Fruit fly (Drosophila melanogaster) whole organism, embryonic: Measurements from ENCODE around the gene CG10011.
A peak's percentile ranks its signal among the peaks of the same experiment; 100 is the strongest.

Experiments
- C15 ChIP-seq: fragments of 200-800 bp; sonication (Bioruptor generic); IDR thresholded peaks from 3 replicates; pipeline ENCODE4 v1.3.6; 2022; ENCODE audit warnings: missing biosample characterization, missing genetic modification characterization
- CG10267 ChIP-seq: fragments of 200-800 bp; sonication (Bioruptor generic); optimal IDR thresholded peaks from 2 replicates; lab custom pipeline; 2018; ENCODE audit warnings: missing biosample characterization, mild to moderate bottlenecking, missing genetic modification characterization, moderate library complexity
- CG11504 ChIP-seq: fragments of 200-800 bp; sonication (Bioruptor generic); optimal IDR thresholded peaks from 3 replicates; lab custom pipeline; 2019; ENCODE audit warnings: missing biosample characterization, mild to moderate bottlenecking, missing genetic modification characterization, moderate library complexity
- CG14710 ChIP-seq: fragments of 200-800 bp; sonication (Bioruptor generic); optimal IDR thresholded peaks from 3 replicates; lab custom pipeline; 2019; ENCODE audit warnings: missing biosample characterization, mild to moderate bottlenecking, missing genetic modification characterization, moderate library complexity
- CG17361 ChIP-seq: fragments of 200-800 bp; sonication (Bioruptor generic); IDR thresholded peaks from 3 replicates; pipeline ENCODE4 v1.3.6; 2022; ENCODE audit warnings: missing biosample characterization, missing genetic modification characterization
- CG18262 ChIP-seq: fragments of 200-800 bp; optimal IDR thresholded peaks from 3 replicates; lab custom pipeline; 2019; ENCODE audit warnings: missing biosample characterization, mild to moderate bottlenecking, missing genetic modification characterization, moderate library complexity
- CG2712 ChIP-seq: fragments of 200-800 bp; optimal IDR thresholded peaks from 3 replicates; lab custom pipeline; 2019; ENCODE audit warnings: missing biosample characterization, mild to moderate bottlenecking, missing genetic modification characterization, moderate library complexity
- CG30403 ChIP-seq: fragments of 200-800 bp; sonication (Bioruptor generic); optimal IDR thresholded peaks from 3 replicates; lab custom pipeline; 2016; ENCODE audit warnings: missing biosample characterization, missing genetic modification characterization
- CG3407 ChIP-seq: fragments of 200-800 bp; sonication (Bioruptor generic); optimal IDR thresholded peaks from 2 replicates; lab custom pipeline; 2018; ENCODE audit warnings: missing biosample characterization, mild to moderate bottlenecking, missing genetic modification characterization
- CG4360 ChIP-seq: fragments of 200-800 bp; sonication (Bioruptor generic); IDR thresholded peaks from 2 replicates; pipeline ENCODE4 v1.3.6; 2022; ENCODE audit warnings: missing biosample characterization, missing genetic modification characterization
- CG4820 ChIP-seq: fragments of 200-800 bp; sonication (Bioruptor generic); optimal IDR thresholded peaks from 3 replicates; lab custom pipeline; 2016; ENCODE audit warnings: missing biosample characterization, missing genetic modification characterization
- CG7556 ChIP-seq: fragments of 200-800 bp; sonication (Bioruptor generic); optimal IDR thresholded peaks from 2 replicates; lab custom pipeline; 2017; ENCODE audit warnings: missing biosample characterization, mild to moderate bottlenecking, missing genetic modification characterization
- CG7839 ChIP-seq: fragments of 200-800 bp; sonication (Bioruptor generic); optimal IDR thresholded peaks from 3 replicates; lab custom pipeline; 2018; ENCODE audit warnings: missing biosample characterization, mild to moderate bottlenecking, missing genetic modification characterization, moderate library complexity
- CG8478 ChIP-seq: fragments of >200 bp; optimal IDR thresholded peaks from 2 replicates; lab custom pipeline; 2018
- CkIIα-i1 ChIP-seq: fragments of 200-800 bp; sonication (Bioruptor generic); IDR thresholded peaks from 2 replicates; pipeline ENCODE4 v1.3.6; 2022; ENCODE audit warnings: missing biosample characterization, missing genetic modification characterization
- Dip2 ChIP-seq: fragments of 200-800 bp; sonication (Bioruptor generic); IDR thresholded peaks from 2 replicates; pipeline ENCODE4 v1.3.6; 2022; ENCODE audit warnings: missing biosample characterization, missing genetic modification characterization
- Ets65A ChIP-seq: fragments of 200-800 bp; sonication (Bioruptor generic); peaks from one replicate; lab custom pipeline; 2016; ENCODE audit warnings: missing biosample characterization, missing genetic modification characterization
- HLHmδ ChIP-seq: fragments of 200-800 bp; sonication (Bioruptor generic); optimal IDR thresholded peaks from 2 replicates; lab custom pipeline; 2018; ENCODE audit warnings: missing biosample characterization, mild to moderate bottlenecking, missing genetic modification characterization, moderate library complexity
- Hey ChIP-seq: fragments of 200-800 bp; sonication (Bioruptor generic); optimal IDR thresholded peaks from 3 replicates; lab custom pipeline; 2018; ENCODE audit warnings: missing biosample characterization, mild to moderate bottlenecking, missing genetic modification characterization
- Mad ChIP-seq: fragments of 200-800 bp; sonication (Bioruptor generic); optimal IDR thresholded peaks from 2 replicates; lab custom pipeline; 2016; ENCODE audit warnings: missing biosample characterization, missing genetic modification characterization
- NC2α ChIP-seq: fragments of 200-800 bp; sonication (Bioruptor generic); optimal IDR thresholded peaks from 2 replicates; lab custom pipeline; 2016; ENCODE audit warnings: missing biosample characterization, missing genetic modification characterization
- Sox100B ChIP-seq: fragments of 200-800 bp; sonication (Bioruptor generic); optimal IDR thresholded peaks from 3 replicates; lab custom pipeline; 2018; ENCODE audit warnings: missing biosample characterization, mild to moderate bottlenecking, missing genetic modification characterization
- Trl ChIP-seq, 3 experiments: fragments of >200 bp in 2 of 3; fragments of 200-800 bp in 1 of 3; sonication (Bioruptor generic) in 1 of 3; optimal IDR thresholded peaks; 2 replicates in 1 of 3; 3 replicates in 2 of 3; lab custom pipeline; 2016 to 2017; ENCODE audit warnings: missing biosample characterization in 1 of 3, missing genetic modification characterization in 1 of 3
- abd-A ChIP-seq: fragments of 200-800 bp; sonication (Bioruptor generic); optimal IDR thresholded peaks from 3 replicates; lab custom pipeline; 2019; ENCODE audit warnings: missing biosample characterization, mild to moderate bottlenecking, missing genetic modification characterization, moderate library complexity
- aop ChIP-seq: fragments of 200-800 bp; sonication (Bioruptor generic); IDR thresholded peaks from 2 replicates; pipeline ENCODE4 v1.3.6; 2022; ENCODE audit warnings: missing biosample characterization, missing genetic modification characterization
- chinmo ChIP-seq: fragments of 200-800 bp; sonication (Bioruptor generic); IDR thresholded peaks from 4 replicates; pipeline ENCODE4 v1.3.6; 2022; ENCODE audit warnings: missing biosample characterization, missing genetic modification characterization; ENCODE audit not compliant: partially characterized antibody
- dmrt99B ChIP-seq: fragments of 200-800 bp; sonication (Bioruptor generic); optimal IDR thresholded peaks from 2 replicates; lab custom pipeline; 2018; ENCODE audit warnings: missing biosample characterization, mild to moderate bottlenecking, missing genetic modification characterization, moderate library complexity
- exex ChIP-seq: fragments of 200-800 bp; sonication (Bioruptor generic); optimal IDR thresholded peaks from 4 replicates; lab custom pipeline; 2018; ENCODE audit warnings: missing biosample characterization, mild to moderate bottlenecking, missing genetic modification characterization, moderate library complexity
- hb ChIP-seq: fragments of 200-800 bp; sonication (Bioruptor generic); IDR thresholded peaks from 3 replicates; pipeline ENCODE4 v1.3.6; 2022; ENCODE audit warnings: missing biosample characterization, missing genetic modification characterization; ENCODE audit not compliant: partially characterized antibody
- hkb ChIP-seq, 2 experiments: fragments of 200-800 bp in 1 of 2; fragments of >200 bp in 1 of 2; sonication (Bioruptor generic) in 1 of 2; IDR thresholded peaks in 1 of 2; optimal IDR thresholded peaks in 1 of 2; 2 replicates each; pipeline versions ENCODE4 v1.3.6 to Lab custom; 2017 to 2022; ENCODE audit warnings: missing biosample characterization in 1 of 2, missing genetic modification characterization in 1 of 2
- lola ChIP-seq, 3 experiments: fragments of >200 bp in 2 of 3; fragments of 200-800 bp in 1 of 3; sonication (Bioruptor generic) in 1 of 3; optimal IDR thresholded peaks; 2 replicates each; lab custom pipeline; 2017 to 2019; ENCODE audit warnings: missing biosample characterization in 3 of 3, missing genetic modification characterization in 3 of 3, mild to moderate bottlenecking in 1 of 3, moderate library complexity in 1 of 3
- mirr ChIP-seq: fragments of 200-800 bp; sonication (Bioruptor generic); optimal IDR thresholded peaks from 3 replicates; lab custom pipeline; 2018; ENCODE audit warnings: missing biosample characterization, mild to moderate bottlenecking, missing genetic modification characterization
- nerfin-1 ChIP-seq: fragments of 200-800 bp; sonication (Bioruptor generic); optimal IDR thresholded peaks from 3 replicates; lab custom pipeline; 2019; ENCODE audit warnings: missing biosample characterization, mild to moderate bottlenecking, missing genetic modification characterization, moderate library complexity
- oc ChIP-seq: fragments of 200-800 bp; sonication (Bioruptor generic); optimal IDR thresholded peaks from 2 replicates; lab custom pipeline; 2018; ENCODE audit warnings: missing biosample characterization, mild to moderate bottlenecking, missing genetic modification characterization, moderate library complexity
- phol ChIP-seq: fragments of 200-800 bp; sonication (Bioruptor generic); optimal IDR thresholded peaks from 3 replicates; lab custom pipeline; 2018; ENCODE audit warnings: missing biosample characterization, mild to moderate bottlenecking, missing genetic modification characterization, moderate library complexity
- pros ChIP-seq: fragments of 200-800 bp; sonication (Bioruptor generic); optimal IDR thresholded peaks from 3 replicates; lab custom pipeline; 2019; ENCODE audit warnings: missing biosample characterization, mild to moderate bottlenecking, missing genetic modification characterization, moderate library complexity
- pum ChIP-seq: fragments of 200-800 bp; sonication (Bioruptor generic); optimal IDR thresholded peaks from 2 replicates; lab custom pipeline; 2016; ENCODE audit warnings: missing biosample characterization, missing genetic modification characterization
- row ChIP-seq: fragments of 200-800 bp; sonication (Bioruptor generic); IDR thresholded peaks from 3 replicates; pipeline ENCODE4 v1.3.6; 2022; ENCODE audit warnings: missing biosample characterization, missing genetic modification characterization
- run ChIP-seq: fragments of 200-800 bp; sonication (Bioruptor generic); optimal IDR thresholded peaks from 3 replicates; lab custom pipeline; 2018; ENCODE audit warnings: missing biosample characterization, mild to moderate bottlenecking, missing genetic modification characterization
- sens ChIP-seq: fragments of 200-800 bp; sonication (Bioruptor generic); peaks from one replicate; lab custom pipeline; 2016; ENCODE audit warnings: missing biosample characterization, missing genetic modification characterization
- seq ChIP-seq: fragments of 200-800 bp; sonication (Bioruptor generic); IDR thresholded peaks from 2 replicates; pipeline ENCODE4 v1.3.6; 2022; ENCODE audit warnings: missing biosample characterization, missing genetic modification characterization
- sim ChIP-seq: fragments of 200-800 bp; sonication (Bioruptor generic); IDR thresholded peaks from 2 replicates; pipeline ENCODE4 v1.3.6; 2022; ENCODE audit warnings: missing biosample characterization, missing genetic modification characterization
- slp2 ChIP-seq: fragments of 200-800 bp; sonication (Bioruptor generic); optimal IDR thresholded peaks from 2 replicates; lab custom pipeline; 2016; ENCODE audit warnings: missing biosample characterization, missing genetic modification characterization
- so ChIP-seq: fragments of 200-800 bp; sonication (Bioruptor generic); IDR thresholded peaks from 3 replicates; pipeline ENCODE4 v1.3.6; 2022; ENCODE audit warnings: missing biosample characterization, missing genetic modification characterization
- vvl ChIP-seq: fragments of 200-800 bp; sonication (Bioruptor generic); IDR thresholded peaks from 2 replicates; pipeline ENCODE4 v1.3.6; 2022; ENCODE audit warnings: missing biosample characterization, missing genetic modification characterization
- zfh2 ChIP-seq: fragments of 200-800 bp; sonication (Bioruptor generic); optimal IDR thresholded peaks from 2 replicates; lab custom pipeline; 2016; ENCODE audit warnings: missing biosample characterization, missing genetic modification characterization

The CG10011 gene

DNA sequence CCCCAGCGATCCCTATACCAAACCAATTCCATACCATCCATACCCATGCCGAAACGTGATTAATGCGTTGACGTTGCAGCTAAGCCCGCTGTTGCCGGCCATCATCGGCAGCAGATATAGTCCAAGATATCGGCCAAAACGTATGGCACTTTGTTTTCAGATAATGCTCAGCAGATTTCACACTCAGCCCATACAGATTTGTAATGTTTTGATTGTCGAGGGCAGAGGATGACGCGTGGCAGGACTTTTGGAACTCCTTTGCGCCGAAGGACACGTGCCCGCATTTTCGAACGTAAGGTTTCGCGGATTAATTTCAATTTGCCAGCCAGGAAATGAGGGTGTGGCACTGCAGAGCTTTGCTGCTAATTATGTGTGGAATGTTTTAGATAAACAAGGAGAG lies 58.1 kb downstream of the CG10011 start (continued):
- TF ChIP-seq CG4820 (GFP tag; lab: Kevin White, UChicago) (no peak), CG3407 (GFP tag; lab: Kevin White, UChicago) (no peak), Hey (tag; lab: Kevin White, UChicago) (peak; percentile 86), Dip2 (GFP tag; lab: Robert Waterston, UW) (no peak)

DNA sequence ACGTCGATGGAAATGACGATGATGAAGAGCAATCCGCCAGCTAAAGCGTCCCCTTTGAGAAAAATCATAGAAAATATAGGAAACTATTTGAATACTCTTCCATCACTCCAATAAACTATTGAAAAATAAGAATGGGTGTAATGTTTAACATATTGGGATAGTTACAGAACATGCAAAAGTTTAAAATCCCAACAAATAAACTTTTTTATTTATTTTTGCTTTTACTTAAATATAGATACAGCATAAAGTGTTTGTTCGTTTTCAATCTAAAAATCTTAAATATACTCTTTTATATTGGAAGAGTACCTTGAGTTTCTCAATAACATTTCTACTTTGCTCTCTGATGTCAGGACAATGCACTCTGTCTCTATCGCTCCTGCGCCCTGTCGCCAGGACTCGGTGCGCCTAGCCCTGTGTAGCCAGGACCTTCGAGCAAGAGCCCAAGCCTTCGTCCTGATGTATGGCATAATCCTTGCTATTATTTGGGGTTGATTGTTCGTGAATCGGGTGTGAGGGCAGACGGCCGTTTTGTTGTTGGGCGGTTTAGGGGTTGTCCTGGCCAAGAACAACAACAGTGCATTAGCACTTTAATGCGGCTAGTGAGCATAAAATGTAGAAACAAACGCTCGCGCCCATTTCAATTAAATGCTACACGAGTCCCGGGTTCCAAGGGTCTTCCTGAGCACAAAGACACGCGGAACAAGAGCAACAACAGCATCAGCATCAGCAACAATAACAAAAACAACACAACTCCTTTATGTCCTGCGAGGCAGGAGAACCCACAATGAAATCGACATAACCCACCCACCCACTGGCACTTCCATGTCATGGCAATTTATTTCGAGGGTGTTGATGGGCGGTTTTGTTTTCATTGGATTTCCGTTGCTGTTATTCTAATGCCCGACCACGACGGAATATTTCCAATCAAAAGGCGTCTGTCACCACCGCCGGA lies 61.9 kb downstream of the CG10011 start:
- no peak for TF ChIP-seq CG8478 (lab: Kevin White, UChicago)
- TF ChIP-seq Trl (optimal IDR thresholded peaks at IDR 0.05; lab: Kevin White, UChicago): no peak
- no peak for TF ChIP-seq Trl (GFP tag; optimal IDR thresholded peaks at IDR 0.05; lab: Kevin White, UChicago)
- no peak for TF ChIP-seq CG7839 (tag; lab: Kevin White, UChicago)
- TF ChIP-seq run (tag; lab: Kevin White, UChicago): peak; percentile 27
- TF ChIP-seq C15: no peak
- TF ChIP-seq CG30403 (GFP tag; lab: Kevin White, UChicago): no peak
- peak; percentile 33 for TF ChIP-seq dmrt99B
- no peak for TF ChIP-seq exex (tag; lab: Kevin White, UChicago)
- peak; percentile 77 for TF ChIP-seq CG4360 (GFP tag; lab: Robert Waterston, UW)
- peak; percentile 5 for TF ChIP-seq mirr (GFP tag; lab: Kevin White, UChicago)
- TF ChIP-seq Mad (GFP tag; lab: Kevin White, UChicago): no peak
- TF ChIP-seq zfh2 (GFP tag; lab: Kevin White, UChicago): no peak
- TF ChIP-seq nerfin-1 (tag; lab: Kevin White, UChicago): peak; percentile 8
- no peak for TF ChIP-seq pum
- TF ChIP-seq CG18262 (tag; lab: Kevin White, UChicago): peak; percentile 20
- TF ChIP-seq slp2: no peak
- peak; percentile 89 for TF ChIP-seq pros
- peak; percentile 68 for TF ChIP-seq sens (GFP tag; lab: Kevin White, UChicago)
- no peak for TF ChIP-seq vvl (GFP tag; lab: Robert Waterston, UW)
- TF ChIP-seq CG11504 (tag; lab: Kevin White, UChicago): peak; percentile 38
- TF ChIP-seq Sox100B (GFP tag; lab: Kevin White, UChicago): peak; percentile 11
- peak in 1 of 3 experiments; percentile 35 for TF ChIP-seq lola (GFP tag; optimal IDR thresholded peaks at IDR 0.05; lab: Kevin White, UChicago)
- TF ChIP-seq CG7556: peak; percentile 29
- peak; percentile 31 for TF ChIP-seq CG2712
- no peak for TF ChIP-seq NC2α (GFP tag; lab: Kevin White, UChicago)
- TF ChIP-seq sim (GFP tag; lab: Robert Waterston, UW): no peak
- TF ChIP-seq CG10267 (tag; lab: Kevin White, UChicago): peak; percentile 32
- TF ChIP-seq oc (tag; lab: Kevin White, UChicago): peak; percentile 70
- TF ChIP-seq HLHmδ: no peak
- peak; percentile 40 for TF ChIP-seq CG14710 (tag; lab: Kevin White, UChicago)
- TF ChIP-seq hb (GFP tag; lab: Robert Waterston, UW): no peak
- 0 out of 3 replicates have a peak, but pooled peaks have one; percentile 15 for TF ChIP-seq CG17361 (GFP tag; lab: Robert Waterston, UW)
- peak; percentile 14; the same call in 1 of the 2 replicates for TF ChIP-seq seq (GFP tag; lab: Robert Waterston, UW)
- TF ChIP-seq so: no peak
- no peak for TF ChIP-seq CkIIα-i1
- peak; percentile 19 for TF ChIP-seq phol (tag; lab: Kevin White, UChicago)
- TF ChIP-seq abd-A (tag; lab: Kevin White, UChicago): peak; percentile 6
- no peak for TF ChIP-seq aop
- peak; percentile 73 for TF ChIP-seq row (GFP tag; lab: Robert Waterston, UW)
- TF ChIP-seq chinmo (GFP tag; lab: Robert Waterston, UW): 0 out of 4 replicates have a peak, but pooled peaks have one; percentile 51
- TF ChIP-seq hkb (optimal IDR thresholded peaks at IDR 0.05; lab: Kevin White, UChicago): peak; percentile 34
- TF ChIP-seq hkb (GFP tag; IDR thresholded peaks at IDR 0.05; lab: Robert Waterston, UW): no peak
- peak; percentile 86 for TF ChIP-seq Ets65A (GFP tag; lab: Kevin White, UChicago)
